Worm (Caenorhabditis elegans) whole organism, L4 larva: ENCODE results near the gene egl-9.

Experiments used
- F10B5.3 ChIP-seq: sonication (generic microtip); optimal IDR thresholded peaks from 2 replicates; lab custom pipeline; 2016; ENCODE audit warnings: mild to moderate bottlenecking, missing genetic modification characterization, missing compliant biosample characterization
- T26A8.4 ChIP-seq: fragments of 200-800 bp; sonication (Bioruptor generic); IDR thresholded peaks from 2 replicates; pipeline ENCODE4 v1.3.6; 2022; ENCODE audit warnings: missing genetic modification characterization, missing compliant biosample characterization
- Y105C5A.15 ChIP-seq: fragments of 200-800 bp; sonication (Bioruptor generic); IDR thresholded peaks from 2 replicates; pipeline ENCODE4 v1.3.6; 2022; ENCODE audit warnings: missing genetic modification characterization, missing compliant biosample characterization
- Y75B8A.6 ChIP-seq: fragments of 200-800 bp; sonication (Bioruptor generic); IDR thresholded peaks from 2 replicates; pipeline ENCODE4 v1.3.6; 2022; ENCODE audit warnings: missing genetic modification reagents, missing genetic modification characterization, missing compliant biosample characterization
- ZK337.2 ChIP-seq: fragments of 200-800 bp; sonication (Bioruptor generic); IDR thresholded peaks from 2 replicates; pipeline ENCODE4 v1.3.6; 2022; ENCODE audit warnings: missing genetic modification reagents, missing genetic modification characterization, missing compliant biosample characterization
- ZK546.5 ChIP-seq, 2 experiments: sonication (generic microtip); optimal IDR thresholded peaks; 2 replicates each; lab custom pipeline; 2017; ENCODE audit warnings: missing biosample characterization in 2 of 2, missing genetic modification characterization in 2 of 2
- aha-1 ChIP-seq: fragments of 150-350 bp; peaks from one replicate; lab custom pipeline; 2014; ENCODE audit warnings: missing biosample characterization, missing genetic modification characterization
- ama-1 ChIP-seq: fragments of 150-350 bp; optimal IDR thresholded peaks from 2 replicates; lab custom pipeline; 2014; ENCODE audit warnings: inconsistent platforms, mixed read lengths
- arid-1 ChIP-seq: fragments of 200-800 bp; sonication (Bioruptor generic); conservative IDR thresholded peaks from 2 replicates; pipeline ENCODE4 v1.3.6; 2022; ENCODE audit warnings: missing genetic modification reagents, missing genetic modification characterization, missing compliant biosample characterization
- ceh-20 ChIP-seq: fragments of 200-800 bp; sonication (Bioruptor generic); IDR thresholded peaks from 2 replicates; pipeline ENCODE4 v1.3.6; 2022; ENCODE audit warnings: missing genetic modification reagents, missing genetic modification characterization, missing compliant biosample characterization
- ceh-44 ChIP-seq: fragments of 200-800 bp; sonication (Bioruptor generic); IDR thresholded peaks from 2 replicates; pipeline ENCODE4 v1.3.6; 2022; ENCODE audit warnings: missing genetic modification reagents, missing genetic modification characterization, missing compliant biosample characterization
- ceh-62 ChIP-seq: sonication (generic microtip); optimal IDR thresholded peaks from 2 replicates; lab custom pipeline; 2017; ENCODE audit warnings: missing biosample characterization, missing genetic modification characterization
- ceh-82 ChIP-seq: sonication (generic microtip); optimal IDR thresholded peaks from 2 replicates; lab custom pipeline; 2017; ENCODE audit warnings: missing biosample characterization, missing genetic modification characterization
- cey-2 ChIP-seq: sonication (generic microtip); optimal IDR thresholded peaks from 3 replicates; lab custom pipeline; 2017; ENCODE audit warnings: missing genetic modification characterization, mild to moderate bottlenecking, missing compliant biosample characterization, antibody characterized with exemption, borderline replicate concordance; ENCODE audit not compliant: insufficient read depth
- daf-16 ChIP-seq, 3 experiments: sonication (generic microtip); optimal IDR thresholded peaks; 2 replicates each; lab custom pipeline; 2016 to 2017; ENCODE audit warnings: missing genetic modification characterization in 3 of 3, missing genetic modification reagents in 3 of 3, mild to moderate bottlenecking in 2 of 3, missing compliant biosample characterization in 2 of 3, missing biosample characterization in 1 of 3, moderate library complexity in 1 of 3
- daf-19 ChIP-seq: fragments of 200-800 bp; sonication (Bioruptor generic); conservative IDR thresholded peaks from 2 replicates; pipeline ENCODE4 v1.3.6; 2022; ENCODE audit warnings: missing genetic modification characterization, missing compliant biosample characterization
- dmd-6 ChIP-seq: fragments of 200-800 bp; sonication (Bioruptor generic); IDR thresholded peaks from 2 replicates; pipeline ENCODE4 v1.3.6; 2022; ENCODE audit warnings: missing genetic modification reagents, missing genetic modification characterization, missing compliant biosample characterization
- dmd-9 ChIP-seq: fragments of 200-800 bp; sonication (Bioruptor generic); IDR thresholded peaks from 2 replicates; pipeline ENCODE4 v1.3.6; 2022; ENCODE audit warnings: missing genetic modification reagents, missing genetic modification characterization, missing compliant biosample characterization
- dpl-1 ChIP-seq: fragments of 150-350 bp; optimal IDR thresholded peaks from 2 replicates; lab custom pipeline; 2014; ENCODE audit warnings: missing biosample characterization, missing genetic modification reagents, missing genetic modification characterization
- jun-1 ChIP-seq: fragments of 150-350 bp; optimal IDR thresholded peaks from 2 replicates; lab custom pipeline; 2014; ENCODE audit warnings: missing biosample characterization, missing genetic modification reagents, missing genetic modification characterization
- lim-7 ChIP-seq: fragments of 200-800 bp; sonication (Bioruptor generic); IDR thresholded peaks from 2 replicates; pipeline ENCODE4 v1.3.6; 2022; ENCODE audit warnings: missing genetic modification characterization, missing compliant biosample characterization
- lin-1 ChIP-seq: fragments of 200-800 bp; sonication (Bioruptor generic); IDR thresholded peaks from 2 replicates; pipeline ENCODE4 v1.3.6; 2022; ENCODE audit warnings: missing genetic modification reagents, missing genetic modification characterization, missing compliant biosample characterization
- lin-38 ChIP-seq: fragments of 200-800 bp; sonication (Bioruptor generic); IDR thresholded peaks from 2 replicates; pipeline ENCODE4 v1.3.6; 2022; ENCODE audit warnings: missing genetic modification reagents, missing genetic modification characterization, missing compliant biosample characterization
- lir-3 ChIP-seq: sonication (generic microtip); optimal IDR thresholded peaks from 2 replicates; lab custom pipeline; 2016; ENCODE audit warnings: mild to moderate bottlenecking, missing genetic modification characterization, missing compliant biosample characterization
- lsy-2 ChIP-seq, 2 experiments: fragments of 150-350 bp in 1 of 2; sonication (generic microtip) in 1 of 2; optimal IDR thresholded peaks; 2 replicates each; lab custom pipeline; 2014 to 2017; ENCODE audit warnings: missing biosample characterization in 2 of 2, missing genetic modification characterization in 2 of 2
- madf-9 ChIP-seq: fragments of 200-800 bp; sonication (Bioruptor generic); conservative IDR thresholded peaks from 2 replicates; pipeline ENCODE4 v1.3.6; 2022; ENCODE audit warnings: missing genetic modification reagents, missing genetic modification characterization, missing compliant biosample characterization
- mdt-29 ChIP-seq: fragments of 200-800 bp; sonication (Bioruptor generic); IDR thresholded peaks from 2 replicates; pipeline ENCODE4 v1.3.6; 2022; ENCODE audit warnings: missing genetic modification reagents, missing genetic modification characterization, missing compliant biosample characterization
- mep-1 ChIP-seq: fragments of 150-350 bp; sonication (generic microtip); optimal IDR thresholded peaks from 3 replicates; lab custom pipeline; 2014; ENCODE audit warnings: missing biosample characterization, missing genetic modification characterization
- mes-2 ChIP-seq: sonication (generic microtip); optimal IDR thresholded peaks from 2 replicates; lab custom pipeline; 2016; ENCODE audit warnings: missing genotype, mild to moderate bottlenecking, missing genetic modification characterization, missing compliant biosample characterization; ENCODE audit not compliant: poor library complexity, severe bottlenecking
- nhr-10 ChIP-seq: fragments of 150-350 bp; optimal IDR thresholded peaks from 2 replicates; lab custom pipeline; 2014; ENCODE audit warnings: missing biosample characterization, missing genetic modification characterization
- nhr-237 ChIP-seq: sonication (generic microtip); optimal IDR thresholded peaks from 2 replicates; lab custom pipeline; 2017; ENCODE audit warnings: missing biosample characterization, missing genetic modification characterization
- nhr-28 ChIP-seq: fragments of 150-350 bp; optimal IDR thresholded peaks from 2 replicates; lab custom pipeline; 2014; ENCODE audit warnings: missing biosample characterization, missing genetic modification characterization
- nhr-42 ChIP-seq: fragments of 200-800 bp; sonication (Bioruptor generic); IDR thresholded peaks from 2 replicates; pipeline ENCODE4 v1.3.6; 2022; ENCODE audit warnings: missing genetic modification characterization, missing compliant biosample characterization
- nhr-48 ChIP-seq: sonication (generic microtip); optimal IDR thresholded peaks from 2 replicates; lab custom pipeline; 2016; ENCODE audit warnings: mild to moderate bottlenecking, missing genetic modification characterization, missing compliant biosample characterization
- nhr-6 ChIP-seq: fragments of 150-350 bp; optimal IDR thresholded peaks from 2 replicates; lab custom pipeline; 2014; ENCODE audit warnings: missing biosample characterization, missing genetic modification characterization
- nhr-76 ChIP-seq: fragments of 150-350 bp; optimal IDR thresholded peaks from 2 replicates; lab custom pipeline; 2014; ENCODE audit warnings: missing biosample characterization, missing genetic modification characterization
- pha-4 ChIP-seq, 2 experiments: fragments of 150-350 bp in 1 of 2; fragments of 200-800 bp in 1 of 2; sonication (Bioruptor generic) in 1 of 2; IDR thresholded peaks in 1 of 2; optimal IDR thresholded peaks in 1 of 2; 2 replicates each; pipeline versions ENCODE4 v1.3.6 to Lab custom; 2014 to 2022; ENCODE audit warnings: missing genetic modification characterization in 2 of 2, missing genetic modification reagents in 2 of 2, missing biosample characterization in 1 of 2, missing compliant biosample characterization in 1 of 2
- php-3 ChIP-seq: fragments of 200-800 bp; sonication (Bioruptor generic); IDR thresholded peaks from 2 replicates; pipeline ENCODE4 v1.3.6; 2022; ENCODE audit warnings: missing genetic modification reagents, missing genetic modification characterization, missing compliant biosample characterization
- pqm-1 ChIP-seq: sonication (generic microtip); optimal IDR thresholded peaks from 2 replicates; lab custom pipeline; 2017; ENCODE audit warnings: missing biosample characterization, missing genetic modification characterization
- saeg-2 ChIP-seq: fragments of 200-800 bp; sonication (Bioruptor generic); IDR thresholded peaks from 2 replicates; pipeline ENCODE4 v1.3.6; 2022; ENCODE audit warnings: missing genetic modification reagents, missing genetic modification characterization, missing compliant biosample characterization
- sdz-12 ChIP-seq: fragments of 200-800 bp; sonication (Bioruptor generic); optimal IDR thresholded peaks from 2 replicates; lab custom pipeline; 2018; ENCODE audit warnings: mild to moderate bottlenecking, missing genetic modification characterization, missing compliant biosample characterization
- set-16 ChIP-seq: fragments of 200-800 bp; sonication (Bioruptor generic); IDR thresholded peaks from 2 replicates; pipeline ENCODE4 v1.3.6; 2022; ENCODE audit warnings: missing genetic modification reagents, missing genetic modification characterization, missing compliant biosample characterization
- spr-1 ChIP-seq: sonication (generic microtip); optimal IDR thresholded peaks from 2 replicates; lab custom pipeline; 2016; ENCODE audit warnings: mild to moderate bottlenecking, missing genetic modification characterization, missing compliant biosample characterization
- spr-3 ChIP-seq: fragments of 200-800 bp; sonication (Bioruptor generic); optimal IDR thresholded peaks from 2 replicates; lab custom pipeline; 2018; ENCODE audit warnings: mild to moderate bottlenecking, missing genetic modification characterization, missing compliant biosample characterization
- tra-1 ChIP-seq: fragments of 200-800 bp; sonication (Bioruptor generic); IDR thresholded peaks from 2 replicates; pipeline ENCODE4 v1.3.6; 2022; ENCODE audit warnings: missing genetic modification reagents, missing genetic modification characterization, missing compliant biosample characterization
- unc-130 ChIP-seq: sonication (generic microtip); optimal IDR thresholded peaks from 2 replicates; lab custom pipeline; 2016; ENCODE audit warnings: missing genetic modification reagents, missing genetic modification characterization, missing compliant biosample characterization
- unc-62 ChIP-seq, 3 experiments: fragments of 150-350 bp in 1 of 3; sonication (generic microtip); optimal IDR thresholded peaks in 2 of 3; peaks in 1 of 3; 1 replicate in 1 of 3; 2 replicates in 2 of 3; lab custom pipeline; 2014 to 2017; ENCODE audit warnings: missing biosample characterization in 3 of 3, missing genetic modification characterization in 3 of 3, missing genetic modification reagents in 3 of 3, missing genotype in 1 of 3
- zag-1 ChIP-seq: fragments of 150-350 bp; optimal IDR thresholded peaks from 2 replicates; lab custom pipeline; 2014; ENCODE audit warnings: missing biosample characterization, missing genetic modification characterization
- zip-11 ChIP-seq: fragments of 200-800 bp; sonication (Bioruptor generic); IDR thresholded peaks from 2 replicates; pipeline ENCODE4 v1.3.6; 2022; ENCODE audit warnings: missing genetic modification characterization, missing compliant biosample characterization
- zip-2 ChIP-seq: fragments of 150-350 bp; optimal IDR thresholded peaks from 2 replicates; lab custom pipeline; 2014; ENCODE audit warnings: missing biosample characterization, missing genetic modification characterization
- ztf-11 ChIP-seq: fragments of 150-350 bp; optimal IDR thresholded peaks from 2 replicates; lab custom pipeline; 2014; ENCODE audit warnings: missing biosample characterization, missing genetic modification characterization

egl-9 gene

DNA sequence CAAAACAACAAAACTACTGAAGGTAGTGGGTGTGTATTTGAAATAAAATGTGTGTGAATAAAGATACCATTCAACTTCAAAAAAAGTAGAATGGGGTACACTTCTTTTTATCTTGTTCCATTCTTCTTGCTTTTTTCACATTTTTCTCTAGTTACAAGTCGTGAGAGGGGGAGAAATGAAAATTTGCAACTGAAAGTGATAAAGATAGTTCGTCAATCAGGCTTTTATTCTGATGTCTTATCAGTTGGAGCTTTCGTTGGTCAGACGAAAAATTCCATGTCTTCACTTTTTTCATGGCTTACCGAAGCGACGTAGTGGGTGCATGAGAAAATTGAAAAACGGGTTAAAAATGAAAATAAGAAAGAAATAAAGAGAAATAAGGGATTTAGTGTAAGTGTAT, 34.6 kb upstream of the egl-9 start, which contains the start of gene Y32F6A.4:
Y32F6A.4 (minus strand) TSS at position 347 of the 400 bp plus-strand sequence.
- TF ChIP-seq php-3 (peak; percentile 17; the same call in 1 of the 2 replicates), mes-2 (no peak), sdz-12 (GFP tag; lab: Kevin White, UChicago) (no peak), ceh-44 (GFP tag; lab: Robert Waterston, UW) (no peak), ceh-20 (GFP tag; lab: Robert Waterston, UW) (no peak), pqm-1 (tag; lab: Kevin White, UChicago) (peak; percentile 69), zip-11 (GFP tag; lab: Robert Waterston, UW) (no peak), ZK546.5 (tag; optimal IDR thresholded peaks at IDR 0.05; lab: Kevin White, UChicago) (no peak), nhr-48 (tag; lab: Kevin White, UChicago) (no peak), saeg-2 (no peak), jun-1 (tag; lab: Kevin White, UChicago) (no peak), dmd-9 (GFP tag; lab: Robert Waterston, UW) (no peak), pha-4 (GFP tag; IDR thresholded peaks at IDR 0.05; lab: Robert Waterston, UW) (no peak), pha-4 (tag; optimal IDR thresholded peaks at IDR 0.05; lab: Kevin White, UChicago) (no peak), ama-1 (lab: Kevin White, UChicago) (no peak), set-16 (no peak), nhr-10 (tag; lab: Kevin White, UChicago) (no peak), nhr-6 (tag; lab: Kevin White, UChicago) (no peak), ZK337.2 (no peak), aha-1 (tag; lab: Kevin White, UChicago) (no peak), arid-1 (GFP tag; lab: Robert Waterston, UW) (no peak), nhr-237 (tag; lab: Kevin White, UChicago) (no peak), lin-1 (no peak), Y105C5A.15 (GFP tag; lab: Robert Waterston, UW) (no peak), spr-1 (tag; lab: Kevin White, UChicago) (no peak), unc-62 (GFP tag; optimal IDR thresholded peaks at IDR 0.05 in 1 of 2; lab: Kevin White, UChicago) (peak in 1 of 2 experiments; percentile 81), unc-62 (tag; optimal IDR thresholded peaks at IDR 0.05; lab: Kevin White, UChicago) (no peak), F10B5.3 (tag; lab: Kevin White, UChicago) (no peak), daf-19 (no peak), ceh-82 (no peak), nhr-76 (tag; lab: Kevin White, UChicago) (no peak), nhr-28 (peak; percentile 39), nhr-42 (GFP tag; lab: Robert Waterston, UW) (no peak), lim-7 (GFP tag; lab: Robert Waterston, UW) (no peak), unc-130 (GFP tag; lab: Kevin White, UChicago) (no peak), dmd-6 (GFP tag; lab: Robert Waterston, UW) (peak; percentile 41; the same call in 1 of the 2 replicates), dpl-1 (GFP tag; lab: Kevin White, UChicago) (no peak), Y75B8A.6 (GFP tag; lab: Robert Waterston, UW) (no peak), ceh-62 (no peak), lin-38 (GFP tag; lab: Robert Waterston, UW) (no peak), ztf-11 (tag; lab: Kevin White, UChicago) (no peak), madf-9 (GFP tag; lab: Robert Waterston, UW) (no peak), lir-3 (tag; lab: Kevin White, UChicago) (no peak), zag-1 (tag; lab: Kevin White, UChicago) (no peak), lsy-2 (tag; optimal IDR thresholded peaks at IDR 0.05; lab: Kevin White, UChicago) (no peak), mdt-29 (GFP tag; lab: Robert Waterston, UW) (no peak), cey-2 (tag; lab: Kevin White, UChicago) (no peak), daf-16 (GFP tag; optimal IDR thresholded peaks at IDR 0.05; lab: Kevin White, UChicago) (no peak), daf-16 (tag; optimal IDR thresholded peaks at IDR 0.05; lab: Kevin White, UChicago) (peak; percentile 45), zip-2 (tag; lab: Kevin White, UChicago) (no peak), spr-3 (GFP tag; lab: Kevin White, UChicago) (no peak), T26A8.4 (GFP tag; lab: Robert Waterston, UW) (no peak), tra-1 (GFP tag; lab: Robert Waterston, UW) (no peak), mep-1 (tag; lab: Kevin White, UChicago) (no peak)
